Worm (Caenorhabditis elegans) whole organism, L2 larva: ENCODE data around the gene nas-39.

Experiments used
- snpc-4 ChIP-seq: fragments of 150-350 bp; optimal IDR thresholded peaks from 2 replicates; lab custom pipeline; 2014; ENCODE audit warnings: missing biosample characterization, missing genetic modification characterization
- unc-62 ChIP-seq: fragments of 150-350 bp; optimal IDR thresholded peaks from 2 replicates; lab custom pipeline; 2014; ENCODE audit warnings: missing biosample characterization, missing genetic modification reagents, missing genetic modification characterization

ce11 chrX:16447116-16447515, 9.6 kb upstream of the nas-39 start:
- no peak for TF ChIP-seq unc-62 (GFP tag; lab: Kevin White, UChicago)
- TF ChIP-seq snpc-4 (tag; lab: Kevin White, UChicago): no peak
